Worm (Caenorhabditis elegans) whole organism, early embryonic: ENCODE results near the gene F56F10.1.

Experiments
- flt-1 ChIP-seq: fragments of 200-800 bp; sonication (Bioruptor generic); IDR thresholded peaks from 2 replicates; pipeline ENCODE4 v1.3.6; 2022; ENCODE audit warnings: missing genetic modification characterization, missing compliant biosample characterization
- scrt-1 ChIP-seq: fragments of 200-800 bp; sonication (Bioruptor generic); IDR thresholded peaks from 2 replicates; pipeline ENCODE4 v1.3.6; 2022; ENCODE audit warnings: missing genetic modification characterization, missing compliant biosample characterization
- sea-1 ChIP-seq: fragments of 200-800 bp; sonication (Bioruptor generic); conservative IDR thresholded peaks from 2 replicates; pipeline ENCODE4 v1.3.6; 2022; ENCODE audit warnings: missing genetic modification characterization, missing compliant biosample characterization
- tbx-11 ChIP-seq: fragments of 200-800 bp; sonication (Bioruptor generic); IDR thresholded peaks from 2 replicates; pipeline ENCODE4 v1.3.6; 2022; ENCODE audit warnings: missing genetic modification characterization, missing compliant biosample characterization
- tra-4 ChIP-seq: sonication (generic microtip); optimal IDR thresholded peaks from 2 replicates; lab custom pipeline; 2017; ENCODE audit warnings: missing genetic modification characterization, missing compliant biosample characterization

Gene F56F10.1

ce11 chrX:918097-918496 lies 45.7 kb downstream of the F56F10.1 start, which contains the start of gene F35H12.5:
TSS of gene F35H12.5 (plus strand) at chrX:918397.
- no peak for TF ChIP-seq tbx-11

- TF ChIP-seq tra-4 (tag; lab: Kevin White, UChicago) (no peak), flt-1 (no peak), tbx-11 (no peak), scrt-1 (GFP tag; lab: Robert Waterston, UW) (no peak), sea-1 (GFP tag; lab: Robert Waterston, UW) (no peak)
These were observed 52.1 kb downstream of the F56F10.1 start, which contains the start of the genes pifk-1 and tbc-11 for ce11 chrX:924495-925008. TSS of gene pifk-1 (minus strand) at chrX:924511. TSS of gene tbc-11 (plus strand) at chrX:924958.
